Fruit fly (Drosophila melanogaster) whole organism, wandering third instar larva: Measurements from ENCODE around the gene AttD.

Experiments
- Abd-B ChIP-seq: fragments of >200 bp; optimal IDR thresholded peaks from 2 replicates; lab custom pipeline; 2017; ENCODE audit warnings: missing biosample characterization, missing genetic modification characterization
- Dif ChIP-seq: fragments of 200-275, 200-300 bp; sonication (Bioruptor generic); optimal IDR thresholded peaks from 2 replicates; lab custom pipeline; 2018; ENCODE audit warnings: missing biosample characterization, missing genetic modification characterization; ENCODE audit not compliant: partially characterized antibody
- HLH106 ChIP-seq: fragments of 200-800 bp; optimal IDR thresholded peaks from 3 replicates; lab custom pipeline; 2019; ENCODE audit warnings: missing biosample characterization, mild to moderate bottlenecking, missing genetic modification characterization, moderate library complexity
- Hr78 ChIP-seq: fragments of >200 bp; optimal IDR thresholded peaks from 2 replicates; lab custom pipeline; 2017; ENCODE audit warnings: missing biosample characterization, missing genetic modification characterization
- Myc ChIP-seq: fragments of >200 bp; optimal IDR thresholded peaks from 2 replicates; lab custom pipeline; 2017
- Rel ChIP-seq, 2 experiments: fragments of 200-800 bp; sonication (Bioruptor generic) in 1 of 2; optimal IDR thresholded peaks; 2 replicates in 1 of 2; 3 replicates in 1 of 2; lab custom pipeline; 2016 to 2019; ENCODE audit warnings: mild to moderate bottlenecking in 2 of 2, missing biosample characterization in 2 of 2, missing genetic modification characterization in 2 of 2, moderate library complexity in 1 of 2
- Sp1 ChIP-seq: fragments of 200-800 bp; sonication (Bioruptor generic); optimal IDR thresholded peaks from 3 replicates; lab custom pipeline; 2019; ENCODE audit warnings: missing biosample characterization, mild to moderate bottlenecking, missing genetic modification characterization, moderate library complexity
- Vsx2 ChIP-seq: fragments of 200-300, 225-300 bp; sonication (Bioruptor generic); optimal IDR thresholded peaks from 2 replicates; lab custom pipeline; 2018; ENCODE audit warnings: missing biosample characterization, missing genetic modification characterization; ENCODE audit not compliant: partially characterized antibody
- h ChIP-seq: fragments of 200-800 bp; sonication (Bioruptor generic); optimal IDR thresholded peaks from 3 replicates; lab custom pipeline; 2016; ENCODE audit warnings: missing biosample characterization, mild to moderate bottlenecking, missing genetic modification characterization
- jim ChIP-seq: fragments of 175-275, 200-325 bp; sonication (Bioruptor generic); optimal IDR thresholded peaks from 2 replicates; lab custom pipeline; 2016; ENCODE audit warnings: missing biosample characterization, mild to moderate bottlenecking, missing genetic modification characterization
- psq ChIP-seq: fragments of 200-800 bp; sonication (Bioruptor generic); optimal IDR thresholded peaks from 3 replicates; lab custom pipeline; 2017; ENCODE audit warnings: missing biosample characterization, mild to moderate bottlenecking, missing genetic modification characterization, moderate library complexity
- sage ChIP-seq: fragments of 200-800 bp; sonication (Bioruptor generic); optimal IDR thresholded peaks from 2 replicates; lab custom pipeline; 2016; ENCODE audit warnings: missing biosample characterization, mild to moderate bottlenecking, missing genetic modification characterization
- usp ChIP-seq: fragments of >200 bp; optimal IDR thresholded peaks from 2 replicates; lab custom pipeline; 2017; ENCODE audit warnings: missing biosample characterization, missing genetic modification characterization

- TF ChIP-seq h: no peak
- TF ChIP-seq Vsx2 (GFP tag; lab: Kevin White, UChicago): no peak
- no peak for TF ChIP-seq Sp1 (GFP tag; lab: Kevin White, UChicago)
- no peak for TF ChIP-seq HLH106 (tag; lab: Kevin White, UChicago)
- no peak for TF ChIP-seq Dif (GFP tag; lab: Kevin White, UChicago)
- TF ChIP-seq usp (GFP tag; lab: Kevin White, UChicago): no peak
- no peak for TF ChIP-seq psq (GFP tag; lab: Kevin White, UChicago)
- no peak for TF ChIP-seq sage (GFP tag; lab: Kevin White, UChicago)
- TF ChIP-seq jim (GFP tag; lab: Kevin White, UChicago): no peak
- TF ChIP-seq Myc (lab: Kevin White, UChicago): no peak
- no peak for TF ChIP-seq Abd-B
- TF ChIP-seq Hr78 (GFP tag; lab: Kevin White, UChicago): no peak
- TF ChIP-seq Rel (GFP tag; optimal IDR thresholded peaks at IDR 0.05; lab: Kevin White, UChicago): no peak
- no peak for TF ChIP-seq Rel (tag; optimal IDR thresholded peaks at IDR 0.05; lab: Kevin White, UChicago)
Measured at dm6 chr3R:17613549-17613948, 11.5 kb upstream of the AttD start, which contains the start of gene CG14327.
